Worm (Caenorhabditis elegans): ENCODE measurements around the gene emb-27.

emb-27 gene

ce11 chrII:8199803-8200202 lies 37.8 kb upstream of the emb-27 start:
- TF ChIP-seq lin-14 (GFP tag; optimal IDR thresholded peaks at IDR 0.05): peak; percentile 34
- TF ChIP-seq nhr-85 (tag): peak; percentile 30
- TF ChIP-seq C16A3.4 (tag; optimal IDR thresholded peaks at IDR 0.05): no peak
- peak; percentile 100 for TF ChIP-seq blmp-1 (tag; optimal IDR thresholded peaks at IDR 0.05)
- TF ChIP-seq elt-3 (tag; optimal IDR thresholded peaks at IDR 0.05): peak in 1 of 6 experiments; percentile 27
- no peak for TF ChIP-seq mep-1 (tag; optimal IDR thresholded peaks at IDR 0.05)
- TF ChIP-seq mab-9 (GFP tag; IDR thresholded peaks at IDR 0.05): no peak
- TF ChIP-seq nhr-28 (tag; optimal IDR thresholded peaks at IDR 0.05): no peak
- TF ChIP-seq skn-1 (tag; optimal IDR thresholded peaks at IDR 0.05): no peak
- no peak for TF ChIP-seq efl-1 (optimal IDR thresholded peaks at IDR 0.05)
- TF ChIP-seq efl-1 (GFP tag; optimal IDR thresholded peaks at IDR 0.05 in 1 of 2): no peak

ce11 chrII:8198503-8198902 lies 36.5 kb upstream of the emb-27 start, which contains the start of gene qua-1:
TSS of gene qua-1 (plus strand) at chrII:8198803.
- no peak for TF ChIP-seq nhr-90 (tag; optimal IDR thresholded peaks at IDR 0.05; ENCODE audit: poor library complexity)
- TF ChIP-seq pag-3 (tag; optimal IDR thresholded peaks at IDR 0.05; ENCODE audit: borderline replicate concordance, insufficient read depth): no peak
- no peak for TF ChIP-seq aly-2 (tag; optimal IDR thresholded peaks at IDR 0.05)
- TF ChIP-seq nhr-85 (tag): no peak
- no peak for TF ChIP-seq C34B4.2 (tag; optimal IDR thresholded peaks at IDR 0.05)
- no peak for TF ChIP-seq C16A3.4 (tag; optimal IDR thresholded peaks at IDR 0.05)

- TF ChIP-seq ceh-82 (tag; optimal IDR thresholded peaks at IDR 0.05) (no peak), blmp-1 (tag; optimal IDR thresholded peaks at IDR 0.05) (peak; percentile 96)
Measured at ce11 chrII:8193922-8194321, 32.0 kb upstream of the emb-27 start.

ce11 chrII:8193126-8193525 lies 31.2 kb upstream of the emb-27 start, which contains the start of gene T05C12.9:
TSS of gene T05C12.9 (minus strand) at chrII:8193226.
- no peak for TF ChIP-seq dsc-1 (tag; optimal IDR thresholded peaks at IDR 0.05)

ce11 chrII:8190455-8190854 lies 28.5 kb upstream of the emb-27 start, which contains the start of gene T05C12.8:
TSS of gene T05C12.8 (minus strand) at chrII:8190555.
- no peak for TF ChIP-seq nhr-19 (GFP tag; conservative IDR thresholded peaks at IDR 0.05)
- peak; percentile 85 for TF ChIP-seq fkh-8 (tag; optimal IDR thresholded peaks at IDR 0.05)

ce11 chrII:8187516-8187915 lies 25.5 kb upstream of the emb-27 start:
- no peak for TF ChIP-seq ets-5 (GFP tag; IDR thresholded peaks at IDR 0.05)
- peak; percentile 5 for TF ChIP-seq aly-2 (tag; optimal IDR thresholded peaks at IDR 0.05)
- TF ChIP-seq nhr-85 (tag): peak; percentile 53
- TF ChIP-seq jun-1 (tag; optimal IDR thresholded peaks at IDR 0.05): no peak
- no peak for TF ChIP-seq lir-3 (tag; optimal IDR thresholded peaks at IDR 0.05; ENCODE audit: poor library complexity)
- TF ChIP-seq lin-35 (GFP tag; optimal IDR thresholded peaks at IDR 0.05): peak in 1 of 2 experiments; percentile 1

ce11 chrII:8185016-8185493 lies 23.1 kb upstream of the emb-27 start, which contains the start of the genes mig-5 and cct-1:
TSS of gene mig-5 (minus strand) at chrII:8185023.
TSS of gene cct-1 (plus strand) at chrII:8185443.
- TF ChIP-seq lir-3 (tag; optimal IDR thresholded peaks at IDR 0.05; ENCODE audit: poor library complexity): peak; percentile 95
- TF ChIP-seq ceh-82 (tag; optimal IDR thresholded peaks at IDR 0.05): peak; percentile 97 to 99 (median 98)
- TF ChIP-seq unc-86 (tag; optimal IDR thresholded peaks at IDR 0.05): peak; percentile 98
- peak; percentile 98 for TF ChIP-seq aly-2 (tag; optimal IDR thresholded peaks at IDR 0.05)
- peak; percentile 59; the same call in 1 of the 2 replicates for TF ChIP-seq unc-98 (GFP tag; IDR thresholded peaks at IDR 0.05)
- TF ChIP-seq nhr-90 (tag; optimal IDR thresholded peaks at IDR 0.05; ENCODE audit: poor library complexity): peak; percentile 98
- TF ChIP-seq vab-15 (tag; optimal IDR thresholded peaks at IDR 0.05): peak; percentile 94
- peak; percentile 95 for TF ChIP-seq fos-1 (tag; optimal IDR thresholded peaks at IDR 0.05)
- TF ChIP-seq nhr-77 (tag; optimal IDR thresholded peaks at IDR 0.05): peak; percentile 90
- TF ChIP-seq egl-13 (tag; optimal IDR thresholded peaks at IDR 0.05): peak; percentile 97
- peak; percentile 98 for TF ChIP-seq grh-1 (GFP tag; IDR thresholded peaks at IDR 0.05)
- TF ChIP-seq isw-1 (GFP tag; IDR thresholded peaks at IDR 0.05): peak; percentile 99
- peak; percentile 87 for TF ChIP-seq zag-1 (tag; optimal IDR thresholded peaks at IDR 0.05)
- peak; percentile 98 for TF ChIP-seq lin-39 (tag; optimal IDR thresholded peaks at IDR 0.05)
- peak; percentile 98 for TF ChIP-seq swsn-7 (tag; optimal IDR thresholded peaks at IDR 0.05)
- peak; percentile 99 for TF ChIP-seq nhr-47 (tag; optimal IDR thresholded peaks at IDR 0.05)
- TF ChIP-seq rnt-1 (tag; optimal IDR thresholded peaks at IDR 0.05): peak; percentile 98
- TF ChIP-seq sptf-1 (tag; optimal IDR thresholded peaks at IDR 0.05): no peak
- peak; percentile 95 for TF ChIP-seq nhr-237 (tag; optimal IDR thresholded peaks at IDR 0.05)
- peak; percentile 91 for TF ChIP-seq fkh-4 (tag; optimal IDR thresholded peaks at IDR 0.05; ENCODE audit: borderline replicate concordance)
- peak; percentile 99 for TF ChIP-seq mep-1 (tag; optimal IDR thresholded peaks at IDR 0.05)
- TF ChIP-seq nhr-76 (tag; optimal IDR thresholded peaks at IDR 0.05): peak; percentile 34
- peak; percentile 99 for TF ChIP-seq nhr-85 (tag)
- TF ChIP-seq lin-35 (GFP tag; optimal IDR thresholded peaks at IDR 0.05): peak; percentile 92 to 94

Data from whole organism, L1 larva.